Worm (Caenorhabditis elegans) whole organism, L3 larva: ENCODE measurements around the gene pcyt-2.2.

Experiments used
- aly-2 ChIP-seq: fragments of 150-350 bp; optimal IDR thresholded peaks from 2 replicates; lab custom pipeline; 2014; ENCODE audit warnings: missing biosample characterization, missing genetic modification characterization
- ceh-16 ChIP-seq: sonication (generic microtip); optimal IDR thresholded peaks from 2 replicates; lab custom pipeline; 2017; ENCODE audit warnings: missing biosample characterization, missing genetic modification characterization
- ceh-82 ChIP-seq: fragments of 150-350 bp; optimal IDR thresholded peaks from 2 replicates; lab custom pipeline; 2014; ENCODE audit warnings: missing biosample characterization, missing genetic modification characterization
- ceh-9 ChIP-seq: sonication (generic microtip); optimal IDR thresholded peaks from 2 replicates; lab custom pipeline; 2018; ENCODE audit warnings: missing biosample characterization, missing genetic modification characterization
- egl-5 ChIP-seq: fragments of 150-350 bp; optimal IDR thresholded peaks from 2 replicates; lab custom pipeline; 2017; ENCODE audit warnings: missing biosample characterization, missing genetic modification reagents, missing genetic modification characterization, inconsistent platforms
- elt-1 ChIP-seq: fragments of 150-350 bp; optimal IDR thresholded peaks from 2 replicates; lab custom pipeline; 2014; ENCODE audit warnings: missing biosample characterization, missing genetic modification characterization
- fos-1 ChIP-seq: fragments of 150-350 bp; optimal IDR thresholded peaks from 2 replicates; lab custom pipeline; 2014; ENCODE audit warnings: missing biosample characterization, missing genetic modification characterization
- jun-1 ChIP-seq: fragments of 150-350 bp; optimal IDR thresholded peaks from 2 replicates; lab custom pipeline; 2014; ENCODE audit warnings: missing biosample characterization, missing genetic modification reagents, missing genetic modification characterization
- lin-39 ChIP-seq: fragments of 150-350 bp; optimal IDR thresholded peaks from 2 replicates; lab custom pipeline; 2018; ENCODE audit warnings: missing biosample characterization, missing genetic modification reagents, missing genetic modification characterization
- nfya-1 ChIP-seq: sonication (generic microtip); optimal IDR thresholded peaks from 2 replicates; lab custom pipeline; 2017; ENCODE audit warnings: missing genetic modification characterization, mild to moderate bottlenecking, missing compliant biosample characterization, antibody characterized with exemption, moderate library complexity; ENCODE audit not compliant: insufficient read depth
- nhr-12 ChIP-seq: fragments of 150-350 bp; optimal IDR thresholded peaks from 2 replicates; lab custom pipeline; 2014; ENCODE audit warnings: missing biosample characterization, missing genetic modification characterization
- unc-62 ChIP-seq: fragments of 150-350 bp; sonication (generic microtip); optimal IDR thresholded peaks from 4 replicates; lab custom pipeline; 2014; ENCODE audit warnings: missing biosample characterization, missing genetic modification reagents, missing genetic modification characterization

DNA sequence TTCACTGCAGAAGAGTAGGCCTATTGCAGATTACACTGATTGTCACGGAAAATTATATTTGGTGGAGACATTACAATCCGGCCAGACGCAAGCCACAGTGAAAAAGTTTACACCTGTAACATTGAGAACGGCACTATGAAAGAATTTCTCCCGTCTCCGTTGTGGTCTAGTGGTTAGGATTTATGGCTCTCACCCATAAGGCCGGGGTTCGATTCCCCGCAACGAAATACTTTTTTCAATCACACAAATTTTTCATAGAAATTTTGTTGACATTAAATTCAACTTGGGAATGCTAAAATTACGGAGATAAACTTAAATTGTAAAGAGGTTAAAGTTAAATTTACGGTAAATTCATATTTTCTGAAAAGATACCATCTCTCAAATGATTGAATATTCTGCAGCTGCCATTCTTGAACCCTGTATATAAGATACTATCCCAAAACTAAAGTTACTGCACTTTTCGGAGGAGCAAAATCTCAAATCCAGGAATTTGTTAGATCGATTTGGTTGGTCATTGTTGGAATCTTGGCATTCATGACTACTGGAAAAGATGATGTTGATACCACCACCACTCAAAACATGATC is 22.4 kb downstream of the pcyt-2.2 start, which contains the start of gene C39D10.1:
- no peak for TF ChIP-seq ceh-16 (tag; lab: Kevin White, UChicago)
- TF ChIP-seq nfya-1 (tag; lab: Kevin White, UChicago): no peak
- no peak for TF ChIP-seq fos-1
- TF ChIP-seq jun-1 (tag; lab: Kevin White, UChicago): no peak
- TF ChIP-seq ceh-9 (tag; lab: Kevin White, UChicago): no peak
- no peak for TF ChIP-seq lin-39 (tag; lab: Kevin White, UChicago)
- no peak for TF ChIP-seq egl-5 (tag; lab: Kevin White, UChicago)
- TF ChIP-seq nhr-12 (tag; lab: Kevin White, UChicago): no peak
- no peak for TF ChIP-seq aly-2 (tag; lab: Kevin White, UChicago)
- no peak for TF ChIP-seq unc-62 (GFP tag; lab: Kevin White, UChicago)
- TF ChIP-seq ceh-82 (tag; lab: Kevin White, UChicago): no peak
- TF ChIP-seq elt-1 (tag; lab: Kevin White, UChicago): no peak
